Worm (Caenorhabditis elegans): Measurements from ENCODE around the gene F11G11.4.

The F11G11.4 gene

ce11 chrII:4881727-4882126 lies 21.3 kb downstream of the F11G11.4 start, which contains the start of gene gst-7 (continued):
- TF ChIP-seq ccch-3 (GFP tag; optimal IDR thresholded peaks at IDR 0.05): no peak
- no peak for TF ChIP-seq nhr-179 (tag; optimal IDR thresholded peaks at IDR 0.05)
- no peak for TF ChIP-seq tlf-1 (GFP tag; optimal IDR thresholded peaks at IDR 0.05)
- no peak for TF ChIP-seq F22D6.2 (tag; optimal IDR thresholded peaks at IDR 0.05)
- no peak for TF ChIP-seq snpc-4 (GFP tag; optimal IDR thresholded peaks at IDR 0.05)
- no peak for TF ChIP-seq snpc-4 (tag; optimal IDR thresholded peaks at IDR 0.05)

ce11 chrII:4882498-4882897 lies 22.1 kb downstream of the F11G11.4 start:
- TF ChIP-seq mel-28 (tag; optimal IDR thresholded peaks at IDR 0.05; ENCODE audit: borderline replicate concordance) (no peak), pha-4 (tag; optimal IDR thresholded peaks at IDR 0.05) (no peak), nfya-1 (tag; optimal IDR thresholded peaks at IDR 0.05; ENCODE audit: borderline replicate concordance, insufficient read depth) (no peak), F39B2.1 (GFP tag; IDR thresholded peaks at IDR 0.05) (no peak), zfh-2 (GFP tag; conservative IDR thresholded peaks at IDR 0.05) (no peak), hsf-1 (GFP tag; IDR thresholded peaks at IDR 0.05) (no peak), attf-6 (GFP tag; IDR thresholded peaks at IDR 0.05) (no peak), lsl-1 (GFP tag; optimal IDR thresholded peaks at IDR 0.05) (no peak), C06A6.2 (GFP tag; conservative IDR thresholded peaks at IDR 0.05) (no peak), ekl-4 (GFP tag; IDR thresholded peaks at IDR 0.05) (no peak)

ce11 chrII:4883412-4883811 lies 23.0 kb downstream of the F11G11.4 start, which contains the start of gene gst-8:
gst-8 (plus strand) TSS chrII:4883712.
- TF ChIP-seq Y53F4B.3 (GFP tag; IDR thresholded peaks at IDR 0.05): no peak
- TF ChIP-seq madf-8 (GFP tag; conservative IDR thresholded peaks at IDR 0.05): no peak
- no peak for TF ChIP-seq F49E8.2 (tag; optimal IDR thresholded peaks at IDR 0.05; ENCODE audit: insufficient read depth)
- no peak for TF ChIP-seq snpc-1.3 (tag; optimal IDR thresholded peaks at IDR 0.05; ENCODE audit: insufficient read depth)
- no peak for TF ChIP-seq B0019.2 (GFP tag; conservative IDR thresholded peaks at IDR 0.05)
- TF ChIP-seq F57C9.4 (tag; optimal IDR thresholded peaks at IDR 0.05): no peak
- no peak for TF ChIP-seq F55B11.4 (tag; optimal IDR thresholded peaks at IDR 0.05; ENCODE audit: borderline replicate concordance, insufficient read depth)
- TF ChIP-seq B0035.1 (tag; optimal IDR thresholded peaks at IDR 0.05): no peak
- no peak for TF ChIP-seq ZK185.1 (tag; optimal IDR thresholded peaks at IDR 0.05; ENCODE audit: poor library complexity, severe bottlenecking)
- TF ChIP-seq let-526 (GFP tag; IDR thresholded peaks at IDR 0.05): no peak
- TF ChIP-seq rec-8 (tag; optimal IDR thresholded peaks at IDR 0.05): no peak
- TF ChIP-seq lin-54 (GFP tag; optimal IDR thresholded peaks at IDR 0.05): no peak
- no peak for TF ChIP-seq ama-1 (optimal IDR thresholded peaks at IDR 0.05)
- no peak for TF ChIP-seq ama-1 (GFP tag; optimal IDR thresholded peaks at IDR 0.05)
- no peak for TF ChIP-seq F37B4.10 (GFP tag; IDR thresholded peaks at IDR 0.05)
- no peak for TF ChIP-seq ztf-22 (GFP tag; optimal IDR thresholded peaks at IDR 0.05)
- TF ChIP-seq ceh-27 (GFP tag; optimal IDR thresholded peaks at IDR 0.05): no peak
- no peak for TF ChIP-seq F10E7.11 (tag; optimal IDR thresholded peaks at IDR 0.05)
- TF ChIP-seq B0336.3 (GFP tag; IDR thresholded peaks at IDR 0.05): no peak
- TF ChIP-seq lir-1 (GFP tag; conservative IDR thresholded peaks at IDR 0.05): no peak
